Worm (Caenorhabditis elegans) whole organism, midembryonic: ENCODE results near the gene C06E4.1.

Experiments used
- T22C8.4 ChIP-seq: fragments of 200-800 bp; sonication (Bioruptor generic); IDR thresholded peaks from 2 replicates; pipeline ENCODE4 v1.3.6; 2022; ENCODE audit warnings: missing genetic modification characterization, missing compliant biosample characterization
- cog-1 ChIP-seq: sonication (generic microtip); optimal IDR thresholded peaks from 2 replicates; lab custom pipeline; 2016; ENCODE audit warnings: missing genetic modification characterization, missing compliant biosample characterization
- flt-1 ChIP-seq: fragments of 200-800 bp; sonication (Bioruptor generic); IDR thresholded peaks from 2 replicates; pipeline ENCODE4 v1.3.6; 2022; ENCODE audit warnings: missing genetic modification characterization, missing compliant biosample characterization
- klf-2 ChIP-seq: fragments of 200-800 bp; sonication (Bioruptor generic); conservative IDR thresholded peaks from 2 replicates; pipeline ENCODE4 v1.3.6; 2022; ENCODE audit warnings: missing genetic modification reagents, missing genetic modification characterization, missing compliant biosample characterization
- med-1 ChIP-seq: sonication (generic microtip); optimal IDR thresholded peaks from 2 replicates; lab custom pipeline; 2017; ENCODE audit warnings: missing genetic modification characterization, mild to moderate bottlenecking, missing compliant biosample characterization, antibody characterized with exemption, missing genetic modification reagents; ENCODE audit not compliant: insufficient read depth
- ref-1 ChIP-seq: fragments of 200-800 bp; sonication (Bioruptor generic); conservative IDR thresholded peaks from 2 replicates; pipeline ENCODE4 v1.3.6; 2022; ENCODE audit warnings: missing genetic modification reagents, missing genetic modification characterization, missing compliant biosample characterization
- tab-1 ChIP-seq: fragments of 200-800 bp; sonication (Bioruptor generic); IDR thresholded peaks from 2 replicates; pipeline ENCODE4 v1.3.6; 2022; ENCODE audit warnings: missing genetic modification characterization, missing compliant biosample characterization
- ztf-23 ChIP-seq: fragments of 200-800 bp; sonication (Bioruptor generic); IDR thresholded peaks from 2 replicates; pipeline ENCODE4 v1.3.6; 2022; ENCODE audit warnings: missing genetic modification reagents, missing genetic modification characterization, missing compliant biosample characterization
- ztf-29 ChIP-seq: fragments of 200-800 bp; sonication (Bioruptor generic); IDR thresholded peaks from 2 replicates; pipeline ENCODE4 v1.3.6; 2022; ENCODE audit warnings: missing genetic modification reagents, missing genetic modification characterization, missing compliant biosample characterization

ce11 chrIV:7305325-7305724, 22.3 kb downstream of the C06E4.1 start, which contains the start of gene npr-27:
- no peak for TF ChIP-seq klf-2 (GFP tag; lab: Robert Waterston, UW)
- no peak for TF ChIP-seq cog-1 (tag; lab: Kevin White, UChicago)
- TF ChIP-seq med-1 (GFP tag; lab: Kevin White, UChicago), result no peak
- no peak for TF ChIP-seq ztf-29 (GFP tag; lab: Robert Waterston, UW)
- TF ChIP-seq flt-1, result no peak
- no peak for TF ChIP-seq ztf-23 (GFP tag; lab: Robert Waterston, UW)
- no peak for TF ChIP-seq T22C8.4 (GFP tag; lab: Robert Waterston, UW)
- no peak for TF ChIP-seq tab-1 (GFP tag; lab: Robert Waterston, UW)
- TF ChIP-seq ref-1, result no peak
